Worm (Caenorhabditis elegans): ENCODE measurements around the gene ZK938.10.

The ZK938.10 gene

DNA sequence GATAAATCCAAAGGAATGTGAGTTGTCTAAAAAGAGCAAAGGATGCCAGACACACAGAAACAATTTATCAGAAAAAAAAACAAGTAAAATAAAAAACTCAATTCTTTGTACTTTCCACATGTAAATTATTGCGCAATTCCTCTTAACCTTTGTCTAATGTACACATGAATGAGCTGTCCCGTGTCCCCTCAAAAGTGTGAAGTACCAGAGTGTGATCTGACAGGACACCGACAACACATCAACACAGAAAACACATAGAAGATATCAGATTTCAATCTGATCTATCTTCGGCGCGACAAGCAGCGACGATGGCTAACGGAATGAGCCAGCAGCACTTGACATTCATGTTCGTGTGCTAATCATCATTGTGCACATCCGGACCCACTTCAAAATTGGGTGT is 22.3 kb downstream of the ZK938.10 start:
- TF ChIP-seq sem-2 (GFP tag; optimal IDR thresholded peaks at IDR 0.05), result no peak
- peak; percentile 77 for TF ChIP-seq nhr-2 (tag; optimal IDR thresholded peaks at IDR 0.05)
- TF ChIP-seq zip-8 (tag; optimal IDR thresholded peaks at IDR 0.05), result peak; percentile 74
- TF ChIP-seq lin-32 (GFP tag; optimal IDR thresholded peaks at IDR 0.05), result no peak

DNA sequence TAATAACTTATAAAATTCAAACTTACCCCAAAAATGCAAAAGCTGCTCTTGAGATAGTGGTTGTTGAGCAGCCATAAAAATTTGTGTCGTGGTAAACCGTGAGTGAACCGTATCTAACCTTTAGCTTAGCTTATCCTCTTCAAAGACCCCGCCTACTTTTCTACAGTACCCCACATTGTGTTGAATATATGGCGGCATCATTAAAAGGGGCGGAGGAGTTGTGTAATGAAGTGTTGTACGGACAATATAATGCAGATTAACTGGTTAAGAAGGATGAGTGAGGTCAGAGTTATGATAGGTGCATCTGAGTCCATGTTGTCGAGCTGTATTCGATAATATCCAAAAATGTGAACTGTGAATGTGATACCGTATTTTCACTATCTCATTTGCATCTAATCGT is 23.0 kb downstream of the ZK938.10 start, which contains the start of gene eyg-1:
eyg-1 (minus strand) TSS at position 101 of the 400 bp plus-strand sequence.
- TF ChIP-seq nhr-2 (tag; optimal IDR thresholded peaks at IDR 0.05) (peak; percentile 22), unc-39 (tag; optimal IDR thresholded peaks at IDR 0.05) (no peak), elt-1 (tag; optimal IDR thresholded peaks at IDR 0.05; ENCODE audit: borderline replicate concordance, insufficient read depth) (no peak), zip-8 (tag; optimal IDR thresholded peaks at IDR 0.05) (no peak), nhr-28 (tag; optimal IDR thresholded peaks at IDR 0.05) (no peak), sem-2 (GFP tag; optimal IDR thresholded peaks at IDR 0.05) (no peak), lin-32 (GFP tag; optimal IDR thresholded peaks at IDR 0.05) (no peak), bed-3 (GFP tag; optimal IDR thresholded peaks at IDR 0.05) (no peak)

DNA sequence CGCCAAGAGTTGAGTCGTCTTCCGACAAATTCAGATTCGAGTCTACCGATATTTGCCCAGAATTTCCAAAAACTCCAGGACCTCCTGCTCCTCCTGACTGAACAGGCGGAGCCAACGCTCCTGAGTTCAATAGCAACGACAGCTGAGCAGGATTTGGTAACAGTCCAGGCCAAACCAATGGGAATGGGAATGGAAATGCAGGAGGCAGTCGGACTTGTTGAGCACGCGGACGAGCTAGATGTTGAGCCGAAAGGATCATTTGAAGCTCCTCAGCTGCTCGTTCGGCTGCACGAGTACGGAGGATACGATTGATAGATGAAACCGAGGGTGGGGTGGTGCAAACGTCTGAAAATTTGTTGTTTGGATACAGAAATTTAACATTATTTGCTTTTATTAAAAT is 23.9 kb downstream of the ZK938.10 start:
- TF ChIP-seq mep-1 (tag; optimal IDR thresholded peaks at IDR 0.05) (no peak), M03D4.4 (tag; optimal IDR thresholded peaks at IDR 0.05) (no peak), drap-1 (GFP tag; optimal IDR thresholded peaks at IDR 0.05) (no peak), pha-4 (tag; optimal IDR thresholded peaks at IDR 0.05) (no peak), ztf-11 (tag; optimal IDR thresholded peaks at IDR 0.05) (no peak), blmp-1 (tag; optimal IDR thresholded peaks at IDR 0.05) (no peak), elt-3 (tag; optimal IDR thresholded peaks at IDR 0.05) (no peak), lsy-2 (tag; optimal IDR thresholded peaks at IDR 0.05) (no peak), mab-5 (tag; optimal IDR thresholded peaks at IDR 0.05) (no peak), unc-62 (GFP tag; optimal IDR thresholded peaks at IDR 0.05) (no peak), zip-8 (tag; optimal IDR thresholded peaks at IDR 0.05) (no peak), nhr-28 (tag; optimal IDR thresholded peaks at IDR 0.05) (no peak)

DNA sequence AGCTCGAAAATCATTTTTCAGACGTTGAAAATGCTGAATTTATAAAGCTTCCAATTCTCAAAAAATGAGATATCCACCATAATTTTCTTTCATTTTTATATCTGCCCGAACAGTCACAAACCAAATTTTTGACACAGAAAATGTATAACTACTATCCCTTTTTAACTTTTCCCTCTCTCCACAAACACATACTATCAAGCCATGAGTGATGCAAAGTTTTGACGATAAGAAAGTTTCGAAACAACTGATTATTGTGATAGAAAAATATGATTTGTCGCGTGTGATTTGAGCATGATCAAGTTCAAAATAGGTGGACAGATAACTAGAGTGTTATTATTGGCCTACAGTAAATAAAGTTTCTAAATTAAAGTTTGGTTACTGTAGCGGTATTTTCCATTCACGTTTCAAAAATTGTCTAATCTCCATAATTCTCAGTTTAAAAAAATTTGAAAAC is 43.3 kb downstream of the ZK938.10 start, which contains the start of gene cyp-13A8:
cyp-13A8 (minus strand) TSS at position 51 of the 454 bp plus-strand sequence.
- TF ChIP-seq unc-120 (tag; optimal IDR thresholded peaks at IDR 0.05; ENCODE audit: poor library complexity, severe bottlenecking) (no peak), elt-1 (tag; optimal IDR thresholded peaks at IDR 0.05; ENCODE audit: borderline replicate concordance, insufficient read depth) (no peak), tbx-8 (GFP tag; optimal IDR thresholded peaks at IDR 0.05) (no peak), cnd-1 (tag; optimal IDR thresholded peaks at IDR 0.05) (no peak), nhr-237 (tag; optimal IDR thresholded peaks at IDR 0.05) (no peak), ceh-83 (GFP tag; optimal IDR thresholded peaks at IDR 0.05) (no peak), mep-1 (tag; optimal IDR thresholded peaks at IDR 0.05) (no peak), pha-4 (tag; optimal IDR thresholded peaks at IDR 0.05) (no peak), bed-3 (GFP tag; optimal IDR thresholded peaks at IDR 0.05) (no peak)

DNA sequence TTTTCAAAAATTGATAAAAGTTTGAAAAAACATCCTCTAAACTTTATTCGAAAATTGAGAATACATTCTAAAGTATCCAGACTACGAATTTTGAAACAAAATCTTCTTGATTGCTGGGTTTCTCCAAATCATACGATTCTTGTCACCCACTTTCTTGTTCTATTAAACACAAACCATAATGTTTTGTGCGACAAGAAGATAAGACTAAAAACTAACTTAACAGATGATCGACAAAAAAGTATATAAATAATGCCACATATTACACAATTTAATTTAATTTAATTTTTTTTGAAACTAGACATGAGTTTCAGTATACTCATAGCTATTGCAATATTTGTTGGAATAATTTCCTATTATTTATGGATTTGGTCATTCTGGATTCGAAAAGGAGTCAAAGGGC is 47.5 kb downstream of the ZK938.10 start, which contains the start of gene cyp-13A7:
cyp-13A7 (plus strand) TSS at position 301 of the 400 bp plus-strand sequence.
- TF ChIP-seq cnd-1 (tag; optimal IDR thresholded peaks at IDR 0.05) (no peak), sptf-1 (tag; optimal IDR thresholded peaks at IDR 0.05) (no peak), M03D4.4 (tag; optimal IDR thresholded peaks at IDR 0.05) (no peak), ztf-11 (tag; optimal IDR thresholded peaks at IDR 0.05) (no peak), ceh-39 (tag; optimal IDR thresholded peaks at IDR 0.05) (no peak), unc-62 (GFP tag; optimal IDR thresholded peaks at IDR 0.05) (no peak), drap-1 (GFP tag; optimal IDR thresholded peaks at IDR 0.05) (no peak), flh-1 (GFP tag; optimal IDR thresholded peaks at IDR 0.05) (no peak), unc-39 (tag; optimal IDR thresholded peaks at IDR 0.05) (no peak), unc-120 (tag; optimal IDR thresholded peaks at IDR 0.05; ENCODE audit: poor library complexity, severe bottlenecking) (no peak), lin-32 (GFP tag; optimal IDR thresholded peaks at IDR 0.05) (no peak), tbx-8 (GFP tag; optimal IDR thresholded peaks at IDR 0.05) (no peak), mls-2 (tag; optimal IDR thresholded peaks at IDR 0.05) (no peak), nhr-76 (tag; optimal IDR thresholded peaks at IDR 0.05) (no peak), ceh-43 (GFP tag; optimal IDR thresholded peaks at IDR 0.05) (no peak), snpc-4 (tag; optimal IDR thresholded peaks at IDR 0.05) (no peak)

Measured in whole organism, mixed stage, embryonic.